Fruit fly (Drosophila melanogaster): ENCODE measurements around the gene CG13405.

- TF ChIP-seq CG12605 (GFP tag; IDR thresholded peaks at IDR 0.05) (no peak), EcR (GFP tag; optimal IDR thresholded peaks at IDR 0.05) (no peak), CG8301 (tag; optimal IDR thresholded peaks at IDR 0.05) (peak; percentile 26), CG4496 (GFP tag; IDR thresholded peaks at IDR 0.05) (no peak), CG13204 (GFP tag; optimal IDR thresholded peaks at IDR 0.05) (no peak), CG14655 (GFP tag; optimal IDR thresholded peaks at IDR 0.05) (no peak), CG9948 (tag; optimal IDR thresholded peaks at IDR 0.05) (no peak), CG15710 (tag; optimal IDR thresholded peaks at IDR 0.05) (no peak), CG34367 (tag; optimal IDR thresholded peaks at IDR 0.05) (no peak), Ets98B (GFP tag; IDR thresholded peaks at IDR 0.05) (no peak), D1 (tag; optimal IDR thresholded peaks at IDR 0.05) (no peak), Pif1A (GFP tag; optimal IDR thresholded peaks at IDR 0.05) (no peak), gl (tag; optimal IDR thresholded peaks at IDR 0.05) (no peak)
Measured at dm6 chr3L:90885-91284, 15.8 kb upstream of the CG13405 start.
